Worm (Caenorhabditis elegans) whole organism, dauer: ENCODE measurements around the gene Y41E3.13.

Experiments
- unc-62 ChIP-seq: sonication (generic microtip); optimal IDR thresholded peaks from 2 replicates; lab custom pipeline; 2017; ENCODE audit warnings: missing biosample characterization, missing genetic modification reagents, missing genetic modification characterization

Y41E3.13 gene

ce11 chrIV:15057994-15058393 is at the start of gene Y41E3.13:
TSS of gene Y41E3.13 (plus strand) at chrIV:15058294.
- no peak for TF ChIP-seq unc-62 (GFP tag; lab: Kevin White, UChicago)

ce11 chrIV:15011169-15011568 is 46.9 kb upstream of the Y41E3.13 start:
- TF ChIP-seq unc-62 (GFP tag; lab: Kevin White, UChicago), result no peak

- no peak for TF ChIP-seq unc-62 (GFP tag; lab: Kevin White, UChicago)
Measured at ce11 chrIV:15012154-15012892, 45.8 kb upstream of the Y41E3.13 start.

DNA sequence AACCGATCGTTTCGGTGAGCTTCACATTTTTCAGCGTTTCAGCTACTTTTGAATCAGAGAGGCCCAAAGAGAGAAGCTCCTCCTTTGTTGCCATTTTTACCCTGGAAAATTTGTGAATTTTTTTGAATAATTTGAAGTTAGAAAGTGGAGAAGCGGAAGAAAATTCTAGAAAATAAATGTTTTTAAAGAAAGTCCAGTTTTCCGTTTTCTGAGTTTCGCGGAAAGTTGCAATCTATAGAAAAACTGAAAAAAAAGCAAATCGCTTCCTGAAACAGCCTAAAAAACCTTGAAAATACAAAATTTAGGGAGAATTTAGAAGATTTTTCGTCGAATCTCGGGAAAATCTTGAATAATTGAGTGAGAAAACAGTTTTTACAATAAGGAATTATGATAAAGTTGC is 45.0 kb upstream of the Y41E3.13 start, which contains the start of gene qars-1:
TSS of gene qars-1 (minus strand) at position 101 of the 400 bp plus-strand sequence.
- no peak for TF ChIP-seq unc-62 (GFP tag; lab: Kevin White, UChicago)

DNA sequence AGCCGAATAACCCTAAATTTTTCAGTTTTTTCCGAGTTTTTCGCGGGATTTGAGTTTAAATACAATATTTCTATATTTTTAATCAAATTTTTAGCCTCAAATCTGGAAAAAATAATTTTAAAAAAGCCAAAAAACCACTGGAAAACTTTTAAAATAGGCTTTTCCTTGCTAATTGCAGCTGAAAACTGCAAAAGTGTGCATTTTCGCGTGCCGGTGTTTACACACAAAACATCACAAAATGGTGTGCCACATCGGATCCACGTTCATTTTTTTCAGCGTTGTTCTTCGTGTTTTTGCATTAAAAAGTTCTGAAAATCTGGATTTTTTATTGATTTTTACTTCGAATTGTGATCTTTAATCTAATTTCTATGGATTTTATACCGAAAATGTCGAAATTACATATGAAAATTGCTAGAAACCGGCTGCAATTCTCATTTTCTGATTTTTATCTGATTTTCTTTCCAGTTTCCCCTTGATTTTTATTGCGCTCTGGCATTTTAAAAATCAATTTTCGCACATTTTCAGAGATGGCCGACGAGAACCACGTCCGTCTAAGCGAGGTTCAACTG is 44.5 kb upstream of the Y41E3.13 start, which contains the start of gene Y41E3.7:
TSS of gene Y41E3.7 (plus strand) at position 519 of the 569 bp plus-strand sequence.
- no peak for TF ChIP-seq unc-62 (GFP tag; lab: Kevin White, UChicago)

ce11 chrIV:15016984-15017383 is 41.1 kb upstream of the Y41E3.13 start:
- TF ChIP-seq unc-62 (GFP tag; lab: Kevin White, UChicago), result no peak

ce11 chrIV:15020958-15021357 is 37.1 kb upstream of the Y41E3.13 start:
- no peak for TF ChIP-seq unc-62 (GFP tag; lab: Kevin White, UChicago)

- no peak for TF ChIP-seq unc-62 (GFP tag; lab: Kevin White, UChicago)
Measured at ce11 chrIV:15024426-15024825, 33.7 kb upstream of the Y41E3.13 start.

DNA sequence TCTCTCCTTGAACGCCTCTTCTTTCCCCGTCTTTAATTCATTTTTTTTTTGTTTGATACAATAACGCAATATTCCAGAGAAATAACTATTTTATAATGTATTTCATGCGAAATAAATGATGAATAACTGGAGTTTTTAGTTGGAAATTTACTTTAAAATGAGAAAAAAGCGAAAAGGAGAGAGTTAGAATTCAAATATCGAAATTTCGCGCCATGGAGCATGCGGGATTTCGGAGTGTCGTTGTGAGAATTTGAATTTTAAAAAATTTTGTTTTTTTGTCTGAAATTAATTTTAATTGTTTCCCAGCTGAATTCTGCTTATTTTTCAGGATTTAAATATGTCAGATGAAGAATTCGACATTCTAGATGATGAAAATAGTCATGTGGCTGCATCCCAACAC is 32.7 kb upstream of the Y41E3.13 start, which contains the start of gene fcd-2:
TSS of gene fcd-2 (plus strand) at position 327 of the 400 bp plus-strand sequence.
- no peak for TF ChIP-seq unc-62 (GFP tag; lab: Kevin White, UChicago)

DNA sequence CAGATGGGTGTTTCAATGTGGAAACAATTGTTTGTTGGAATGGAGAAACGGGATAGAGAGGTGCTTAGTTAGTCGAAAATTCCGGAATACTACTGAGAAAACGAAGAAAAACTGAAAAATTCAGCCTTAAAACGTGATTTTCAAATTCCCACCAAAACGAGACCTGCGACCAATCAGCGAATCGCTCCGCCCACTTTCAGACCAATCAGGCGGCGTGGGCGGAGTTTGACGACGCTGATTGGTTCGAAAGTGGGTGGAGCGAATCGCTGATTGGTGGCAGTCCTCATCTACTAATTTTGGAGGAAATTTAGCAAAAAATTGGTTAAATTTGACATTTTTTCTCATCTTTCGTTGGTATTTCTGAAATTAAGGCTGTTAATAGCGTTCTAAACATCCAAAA is 30.8 kb upstream of the Y41E3.13 start:
- TF ChIP-seq unc-62 (GFP tag; lab: Kevin White, UChicago), result no peak

DNA sequence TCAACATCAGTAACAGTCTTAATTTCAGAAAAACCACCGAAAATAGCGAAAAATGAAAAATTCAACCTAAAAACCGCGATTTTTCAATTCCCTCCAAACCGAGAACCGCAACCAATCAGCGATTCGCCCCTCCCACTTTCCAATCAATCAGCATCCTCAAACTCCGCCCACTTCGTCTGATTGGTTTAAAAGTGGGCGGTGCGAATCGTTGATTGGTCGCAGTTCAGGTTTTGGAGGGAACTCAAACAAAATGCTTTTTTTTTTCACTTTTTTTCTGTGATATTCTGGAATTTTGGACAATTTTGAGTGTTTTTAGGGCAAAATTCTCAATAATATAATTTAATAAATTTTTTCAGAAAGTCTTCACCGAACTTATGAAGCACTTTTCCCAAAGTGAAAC is 30.2 kb upstream of the Y41E3.13 start:
- TF ChIP-seq unc-62 (GFP tag; lab: Kevin White, UChicago), result no peak

ce11 chrIV:15028386-15028785 is 29.7 kb upstream of the Y41E3.13 start:
- TF ChIP-seq unc-62 (GFP tag; lab: Kevin White, UChicago), result no peak

- no peak for TF ChIP-seq unc-62 (GFP tag; lab: Kevin White, UChicago)
Measured at ce11 chrIV:15028891-15029290, 29.2 kb upstream of the Y41E3.13 start, which contains the start of gene Y41E3.8. TSS of gene Y41E3.8 (minus strand) at chrIV:15028978.

DNA sequence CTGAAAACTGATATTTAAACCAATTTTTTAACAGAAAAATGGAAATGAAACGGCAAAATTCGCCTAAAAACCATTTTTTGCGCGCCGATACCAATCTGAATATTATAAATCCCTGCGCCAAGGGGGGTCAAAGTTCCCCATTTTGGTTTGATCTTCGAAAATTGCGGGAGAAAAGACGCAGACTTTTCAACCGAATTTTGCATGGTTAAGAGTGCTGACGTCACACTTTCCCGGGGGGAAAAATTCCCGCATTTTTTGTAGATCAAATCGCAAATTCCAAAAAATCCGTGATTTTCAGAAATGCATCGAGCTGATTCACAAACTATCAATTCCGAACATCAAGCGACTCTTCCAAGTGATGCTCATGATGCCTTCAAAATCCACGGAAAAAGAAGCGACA is 28.5 kb upstream of the Y41E3.13 start:
- no peak for TF ChIP-seq unc-62 (GFP tag; lab: Kevin White, UChicago)

ce11 chrIV:15036974-15037373 is 21.1 kb upstream of the Y41E3.13 start, which contains the start of gene eef-1B.2:
TSS of gene eef-1B.2 (plus strand) at chrIV:15037331.
- TF ChIP-seq unc-62 (GFP tag; lab: Kevin White, UChicago), result no peak

ce11 chrIV:15037492-15037891 is 20.6 kb upstream of the Y41E3.13 start:
- no peak for TF ChIP-seq unc-62 (GFP tag; lab: Kevin White, UChicago)

ce11 chrIV:15038821-15039220 is 19.3 kb upstream of the Y41E3.13 start:
- no peak for TF ChIP-seq unc-62 (GFP tag; lab: Kevin White, UChicago)
